Worm (Caenorhabditis elegans): ENCODE measurements around the gene trk-1.

Gene trk-1

ce11 chrX:8971461-8971860, 20.7 kb upstream of the trk-1 start (continued):
- peak; percentile 20 for TF ChIP-seq lir-3 (tag; optimal IDR thresholded peaks at IDR 0.05; ENCODE audit: poor library complexity)
- TF ChIP-seq dpl-1 (GFP tag; optimal IDR thresholded peaks at IDR 0.05), result no peak
- no peak for TF ChIP-seq lin-39 (tag; optimal IDR thresholded peaks at IDR 0.05)
- no peak for TF ChIP-seq C34B4.2 (tag; optimal IDR thresholded peaks at IDR 0.05)
- peak in 1 of 2 experiments; percentile 3 for TF ChIP-seq efl-1 (optimal IDR thresholded peaks at IDR 0.05)
- peak in 1 of 2 experiments; percentile 66 for TF ChIP-seq efl-1 (GFP tag; optimal IDR thresholded peaks at IDR 0.05 in 1 of 2)
- no peak for TF ChIP-seq ces-1 (GFP tag; optimal IDR thresholded peaks at IDR 0.05)
- no peak for TF ChIP-seq hlh-17 (GFP tag; optimal IDR thresholded peaks at IDR 0.05; ENCODE audit: borderline replicate concordance)
- TF ChIP-seq lsy-2 (tag; optimal IDR thresholded peaks at IDR 0.05), result peak in 1 of 2 experiments; percentile 28
- TF ChIP-seq C16A3.4 (tag; optimal IDR thresholded peaks at IDR 0.05), result no peak
- no peak for TF ChIP-seq nhr-12 (tag; optimal IDR thresholded peaks at IDR 0.05)
- no peak for TF ChIP-seq hpl-2 (GFP tag; optimal IDR thresholded peaks at IDR 0.05)
- peak; percentile 15 for TF ChIP-seq elt-2 (tag; optimal IDR thresholded peaks at IDR 0.05)
- peak; percentile 66 for TF ChIP-seq nhr-47 (tag; optimal IDR thresholded peaks at IDR 0.05)
- peak; percentile 47 for TF ChIP-seq mep-1 (tag; optimal IDR thresholded peaks at IDR 0.05)
- no peak for TF ChIP-seq pag-3 (tag; optimal IDR thresholded peaks at IDR 0.05; ENCODE audit: borderline replicate concordance, insufficient read depth)
- no peak for TF ChIP-seq mef-2 (tag; optimal IDR thresholded peaks at IDR 0.05)
- TF ChIP-seq snu-23 (GFP tag; optimal IDR thresholded peaks at IDR 0.05), result peak; percentile 72
- no peak for TF ChIP-seq isw-1 (GFP tag; IDR thresholded peaks at IDR 0.05)
- TF ChIP-seq ztf-11 (tag; optimal IDR thresholded peaks at IDR 0.05), result no peak
- TF ChIP-seq snpc-4 (tag; optimal IDR thresholded peaks at IDR 0.05), result no peak
- TF ChIP-seq sup-37 (GFP tag; optimal IDR thresholded peaks at IDR 0.05), result no peak
- TF ChIP-seq pax-3 (tag; optimal IDR thresholded peaks at IDR 0.05), result no peak
- TF ChIP-seq mab-9 (GFP tag; IDR thresholded peaks at IDR 0.05), result no peak
- peak in 1 of 3 experiments; percentile 2 for TF ChIP-seq ceh-82 (tag; optimal IDR thresholded peaks at IDR 0.05)
- TF ChIP-seq nhr-71 (tag; optimal IDR thresholded peaks at IDR 0.05), result peak; percentile 53
- no peak for TF ChIP-seq fkh-4 (tag; optimal IDR thresholded peaks at IDR 0.05; ENCODE audit: borderline replicate concordance)
- TF ChIP-seq C04F5.9 (tag; optimal IDR thresholded peaks at IDR 0.05), result no peak
- TF ChIP-seq ceh-90 (tag; optimal IDR thresholded peaks at IDR 0.05), result no peak
- no peak for TF ChIP-seq Y116A8C.19 (tag; optimal IDR thresholded peaks at IDR 0.05; ENCODE audit: borderline replicate concordance)
- no peak for TF ChIP-seq unc-62 (GFP tag; optimal IDR thresholded peaks at IDR 0.05)
- TF ChIP-seq ceh-88 (GFP tag; IDR thresholded peaks at IDR 0.05), result no peak
- TF ChIP-seq rnt-1 (tag; optimal IDR thresholded peaks at IDR 0.05), result no peak
- no peak for TF ChIP-seq elt-3 (tag; optimal IDR thresholded peaks at IDR 0.05)
- no peak for TF ChIP-seq fos-1 (tag; optimal IDR thresholded peaks at IDR 0.05)
- peak; percentile 47 for TF ChIP-seq dsc-1 (tag; optimal IDR thresholded peaks at IDR 0.05)
- no peak for TF ChIP-seq zag-1 (tag; optimal IDR thresholded peaks at IDR 0.05)
- TF ChIP-seq nhr-19 (GFP tag; conservative IDR thresholded peaks at IDR 0.05), result peak; percentile 39; the same call in 1 of the 2 replicates
- TF ChIP-seq fkh-10 (GFP tag; optimal IDR thresholded peaks at IDR 0.05), result no peak
- peak; percentile 63 for TF ChIP-seq nhr-20 (tag; optimal IDR thresholded peaks at IDR 0.05)
- TF ChIP-seq ztf-4 (tag; optimal IDR thresholded peaks at IDR 0.05), result no peak
- no peak for TF ChIP-seq sox-4 (tag; optimal IDR thresholded peaks at IDR 0.05)
- no peak for TF ChIP-seq unc-30 (tag; optimal IDR thresholded peaks at IDR 0.05)
- no peak for TF ChIP-seq pqm-1 (tag; optimal IDR thresholded peaks at IDR 0.05)
- peak; percentile 59 for TF ChIP-seq unc-130 (tag; optimal IDR thresholded peaks at IDR 0.05)
- TF ChIP-seq hlh-4 (tag; optimal IDR thresholded peaks at IDR 0.05), result no peak

All from whole organism, L1 larva.